Worm (Caenorhabditis elegans): Measurements from ENCODE around the gene srz-79.
A peak's percentile ranks its signal among the peaks of the same experiment; 100 is the strongest.

srz-79 gene

ce11 chrIV:3517582-3517981 is 24.2 kb downstream of the srz-79 start:
- TF ChIP-seq lsy-2 (tag; optimal IDR thresholded peaks at IDR 0.05), result peak in 1 of 2 experiments; percentile 13
- no peak for TF ChIP-seq ceh-32 (tag; optimal IDR thresholded peaks at IDR 0.05; ENCODE audit: poor library complexity)
- TF ChIP-seq nhr-102 (tag; optimal IDR thresholded peaks at IDR 0.05), result no peak
- no peak for TF ChIP-seq mep-1 (tag; optimal IDR thresholded peaks at IDR 0.05)
- no peak for TF ChIP-seq ceh-62 (tag; optimal IDR thresholded peaks at IDR 0.05)
- no peak for TF ChIP-seq D1046.2 (GFP tag; IDR thresholded peaks at IDR 0.05)
- TF ChIP-seq nhr-48 (tag; optimal IDR thresholded peaks at IDR 0.05), result no peak
- no peak for TF ChIP-seq madf-5 (GFP tag; IDR thresholded peaks at IDR 0.05)
- TF ChIP-seq nhr-41 (GFP tag; IDR thresholded peaks at IDR 0.05), result no peak
- TF ChIP-seq fkh-10 (GFP tag; optimal IDR thresholded peaks at IDR 0.05), result no peak
- TF ChIP-seq F49E8.2 (tag; optimal IDR thresholded peaks at IDR 0.05; ENCODE audit: borderline replicate concordance), result peak; percentile 3
- TF ChIP-seq daf-12 (tag; optimal IDR thresholded peaks at IDR 0.05), result no peak
- no peak for TF ChIP-seq arid-1 (GFP tag; conservative IDR thresholded peaks at IDR 0.05)
- no peak for TF ChIP-seq dve-1 (tag; optimal IDR thresholded peaks at IDR 0.05; ENCODE audit: insufficient read depth)
- no peak for TF ChIP-seq T26A8.4 (GFP tag; IDR thresholded peaks at IDR 0.05)
- TF ChIP-seq F26F4.8 (GFP tag; conservative IDR thresholded peaks at IDR 0.05), result no peak
- TF ChIP-seq set-16 (GFP tag; IDR thresholded peaks at IDR 0.05), result no peak

ce11 chrIV:3519352-3519751 is 25.9 kb downstream of the srz-79 start:
- no peak for TF ChIP-seq ceh-28 (tag; optimal IDR thresholded peaks at IDR 0.05)
- peak; percentile 63 for TF ChIP-seq aha-1 (tag)
- TF ChIP-seq lsy-2 (tag; optimal IDR thresholded peaks at IDR 0.05), result peak in 1 of 2 experiments; percentile 49
- TF ChIP-seq fos-1 (tag; optimal IDR thresholded peaks at IDR 0.05), result no peak
- no peak for TF ChIP-seq mdl-1 (tag; optimal IDR thresholded peaks at IDR 0.05)
- peak; percentile 33 for TF ChIP-seq fkh-10 (GFP tag; optimal IDR thresholded peaks at IDR 0.05)
- TF ChIP-seq hmg-1.1 (GFP tag; IDR thresholded peaks at IDR 0.05), result peak; percentile 72
- TF ChIP-seq set-16 (GFP tag; IDR thresholded peaks at IDR 0.05), result 0 out of 2 replicates have a peak, but pooled peaks have one; percentile 40
- peak; percentile 11 for TF ChIP-seq hlh-30 (tag; optimal IDR thresholded peaks at IDR 0.05; ENCODE audit: insufficient read depth)
- peak; percentile 17 for TF ChIP-seq dpl-1 (GFP tag; optimal IDR thresholded peaks at IDR 0.05)
- no peak for TF ChIP-seq sdz-12 (GFP tag; optimal IDR thresholded peaks at IDR 0.05)
- TF ChIP-seq lin-1 (GFP tag; IDR thresholded peaks at IDR 0.05), result 0 out of 2 replicates have a peak, but pooled peaks have one; percentile 12
- TF ChIP-seq nhr-111 (GFP tag; optimal IDR thresholded peaks at IDR 0.05), result no peak
- TF ChIP-seq rbr-2 (tag; optimal IDR thresholded peaks at IDR 0.05), result peak; percentile 36
- no peak for TF ChIP-seq zip-2 (tag; optimal IDR thresholded peaks at IDR 0.05)
- no peak for TF ChIP-seq nhr-11 (tag; optimal IDR thresholded peaks at IDR 0.05)
- peak; percentile 47 for TF ChIP-seq snpc-4 (tag; optimal IDR thresholded peaks at IDR 0.05)
- no peak for TF ChIP-seq spr-3 (GFP tag; optimal IDR thresholded peaks at IDR 0.05)
- peak; percentile 43 for TF ChIP-seq mes-2 (tag; optimal IDR thresholded peaks at IDR 0.05; ENCODE audit: poor library complexity, severe bottlenecking)
- TF ChIP-seq hlh-11 (tag; optimal IDR thresholded peaks at IDR 0.05), result peak; percentile 26
- no peak for TF ChIP-seq ama-1 (optimal IDR thresholded peaks at IDR 0.05)
- no peak for TF ChIP-seq hif-1 (tag; optimal IDR thresholded peaks at IDR 0.05)

DNA sequence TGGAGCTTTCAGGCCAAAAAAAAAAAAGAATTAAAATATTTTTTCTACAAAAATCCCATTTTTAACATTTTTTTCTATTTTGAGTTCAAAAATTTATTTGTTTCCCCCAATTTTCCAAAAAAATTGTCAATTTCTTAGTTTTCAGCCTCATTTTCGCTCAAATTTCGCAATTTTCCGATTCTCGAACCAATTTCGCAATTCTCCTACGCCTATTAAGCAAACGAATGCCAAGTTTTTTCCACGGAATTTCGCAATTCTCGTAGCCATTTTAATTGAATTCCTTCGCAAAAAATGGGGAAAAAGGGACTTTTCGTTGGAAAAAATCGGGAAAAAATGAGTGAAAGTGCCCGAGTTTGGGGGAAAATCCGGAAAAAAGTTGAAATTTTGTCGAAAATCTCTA is 27.0 kb downstream of the srz-79 start:
- no peak for TF ChIP-seq daf-16 (GFP tag; optimal IDR thresholded peaks at IDR 0.05)
- TF ChIP-seq daf-16 (tag; optimal IDR thresholded peaks at IDR 0.05), result no peak
- no peak for TF ChIP-seq nhr-6 (tag; optimal IDR thresholded peaks at IDR 0.05)
- TF ChIP-seq mxl-3 (GFP tag; optimal IDR thresholded peaks at IDR 0.05), result no peak
- no peak for TF ChIP-seq nhr-10 (tag; optimal IDR thresholded peaks at IDR 0.05)
- no peak for TF ChIP-seq nhr-25 (tag; optimal IDR thresholded peaks at IDR 0.05; ENCODE audit: borderline replicate concordance, insufficient read depth)
- no peak for TF ChIP-seq set-16 (GFP tag; IDR thresholded peaks at IDR 0.05)
- TF ChIP-seq pqm-1 (tag; optimal IDR thresholded peaks at IDR 0.05), result no peak
- no peak for TF ChIP-seq ZK546.5 (tag; optimal IDR thresholded peaks at IDR 0.05)
- no peak for TF ChIP-seq hlh-30 (tag; optimal IDR thresholded peaks at IDR 0.05; ENCODE audit: insufficient read depth)
- no peak for TF ChIP-seq R02D3.7 (tag; optimal IDR thresholded peaks at IDR 0.05)
- peak; percentile 44 for TF ChIP-seq nhr-11 (tag; optimal IDR thresholded peaks at IDR 0.05)
- no peak for TF ChIP-seq saeg-2 (GFP tag; IDR thresholded peaks at IDR 0.05)
- TF ChIP-seq F26F4.8 (GFP tag; conservative IDR thresholded peaks at IDR 0.05), result no peak
- no peak for TF ChIP-seq hlh-11 (tag; optimal IDR thresholded peaks at IDR 0.05)
- TF ChIP-seq lsy-2 (tag; optimal IDR thresholded peaks at IDR 0.05), result peak in 1 of 2 experiments; percentile 30

All from whole organism, L4 larva.